Worm (Caenorhabditis elegans): ENCODE data around the gene spc-2.

Gene spc-2

DNA sequence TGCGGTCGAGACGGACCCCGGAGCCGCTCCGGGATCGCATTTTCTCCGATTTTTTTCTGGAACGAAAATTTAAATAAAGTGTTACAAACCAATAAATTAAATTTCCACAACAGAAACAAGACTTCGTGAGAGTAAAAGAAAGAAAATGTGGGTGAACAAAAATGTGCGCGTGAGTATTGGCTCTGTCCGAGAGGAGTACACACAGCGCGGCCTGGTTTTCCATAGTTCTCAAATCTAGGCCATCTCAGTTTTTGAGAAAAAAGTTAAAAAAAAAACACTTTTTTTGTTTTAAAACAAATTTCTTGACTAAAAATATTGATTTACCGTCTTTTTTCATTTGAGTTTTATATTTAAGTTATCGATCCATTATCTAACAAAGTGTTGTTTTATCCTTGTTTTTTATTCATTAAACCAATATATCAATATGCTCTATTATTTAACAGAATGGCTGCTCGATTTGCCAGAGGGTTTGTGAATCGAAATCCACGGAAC, 37.1 kb upstream of the spc-2 start, which contains the start of the genes C14B9.8 and mrpl-18:
Gene C14B9.8, minus strand, starts transcription at position 56 of the 492 bp plus-strand sequence.
Gene mrpl-18, plus strand, starts transcription at position 442 of the 492 bp plus-strand sequence.
- TF ChIP-seq ZK546.5 (tag; optimal IDR thresholded peaks at IDR 0.05): no peak
- no peak for TF ChIP-seq nhr-10 (tag; optimal IDR thresholded peaks at IDR 0.05)
- no peak for TF ChIP-seq nhr-237 (tag; optimal IDR thresholded peaks at IDR 0.05)
- TF ChIP-seq sma-9 (GFP tag; optimal IDR thresholded peaks at IDR 0.05): peak; percentile 72
- TF ChIP-seq sma-9 (tag; optimal IDR thresholded peaks at IDR 0.05): no peak
- peak; percentile 15 for TF ChIP-seq nhr-21 (tag; optimal IDR thresholded peaks at IDR 0.05)
- no peak for TF ChIP-seq mdl-1 (tag; optimal IDR thresholded peaks at IDR 0.05)
- TF ChIP-seq C34F6.9 (tag; optimal IDR thresholded peaks at IDR 0.05): peak; percentile 69
- TF ChIP-seq nhr-11 (tag; optimal IDR thresholded peaks at IDR 0.05): no peak
- TF ChIP-seq R02D3.7 (tag; optimal IDR thresholded peaks at IDR 0.05): no peak
- peak; percentile 54 for TF ChIP-seq F13H6.1 (tag; optimal IDR thresholded peaks at IDR 0.05)
- no peak for TF ChIP-seq zag-1 (tag; optimal IDR thresholded peaks at IDR 0.05)
- TF ChIP-seq nhr-129 (tag; optimal IDR thresholded peaks at IDR 0.05): no peak
- TF ChIP-seq unc-62 (GFP tag; optimal IDR thresholded peaks at IDR 0.05): no peak
- TF ChIP-seq nhr-23 (tag; optimal IDR thresholded peaks at IDR 0.05): no peak
- TF ChIP-seq alr-1 (tag; optimal IDR thresholded peaks at IDR 0.05): no peak
- no peak for TF ChIP-seq ztf-4 (tag; optimal IDR thresholded peaks at IDR 0.05)
- no peak for TF ChIP-seq aly-2 (tag; optimal IDR thresholded peaks at IDR 0.05)
- no peak for TF ChIP-seq mab-5 (tag; optimal IDR thresholded peaks at IDR 0.05)
- no peak for TF ChIP-seq nhr-77 (tag; optimal IDR thresholded peaks at IDR 0.05)
- no peak for TF ChIP-seq Y55F3AM.14 (GFP tag; optimal IDR thresholded peaks at IDR 0.05)
- no peak for TF ChIP-seq nhr-12 (tag; optimal IDR thresholded peaks at IDR 0.05)
- TF ChIP-seq lin-39 (tag; optimal IDR thresholded peaks at IDR 0.05): no peak
- TF ChIP-seq ztf-11 (tag; optimal IDR thresholded peaks at IDR 0.05): no peak
- no peak for TF ChIP-seq blmp-1 (tag; optimal IDR thresholded peaks at IDR 0.05; ENCODE audit: insufficient read depth)
- TF ChIP-seq ama-1 (optimal IDR thresholded peaks at IDR 0.05): no peak
- no peak for TF ChIP-seq unc-39 (tag; optimal IDR thresholded peaks at IDR 0.05)
- TF ChIP-seq mbf-1 (tag; optimal IDR thresholded peaks at IDR 0.05): no peak
- peak; percentile 50 for TF ChIP-seq lin-13 (GFP tag; optimal IDR thresholded peaks at IDR 0.05)
- no peak for TF ChIP-seq lin-11 (tag; optimal IDR thresholded peaks at IDR 0.05)
- TF ChIP-seq nhr-6 (tag; optimal IDR thresholded peaks at IDR 0.05): no peak
- TF ChIP-seq nhr-25 (tag; optimal IDR thresholded peaks at IDR 0.05): no peak
- TF ChIP-seq dmd-4 (tag; optimal IDR thresholded peaks at IDR 0.05): no peak
- no peak for TF ChIP-seq ceh-82 (tag; optimal IDR thresholded peaks at IDR 0.05)
- no peak for TF ChIP-seq egl-27 (tag; optimal IDR thresholded peaks at IDR 0.05)
- TF ChIP-seq snpc-4 (tag; optimal IDR thresholded peaks at IDR 0.05): no peak
- TF ChIP-seq ceh-16 (tag; optimal IDR thresholded peaks at IDR 0.05): no peak
- TF ChIP-seq elt-1 (tag; optimal IDR thresholded peaks at IDR 0.05): no peak
- peak; percentile 14 for TF ChIP-seq fos-1 (tag; optimal IDR thresholded peaks at IDR 0.05)
- peak; percentile 75 for TF ChIP-seq gmeb-1 (tag; optimal IDR thresholded peaks at IDR 0.05)
- no peak for TF ChIP-seq elt-3 (tag; optimal IDR thresholded peaks at IDR 0.05)
- no peak for TF ChIP-seq ztf-1 (GFP tag; conservative IDR thresholded peaks at IDR 0.05)
- no peak for TF ChIP-seq peb-1 (tag; optimal IDR thresholded peaks at IDR 0.05)
- peak; percentile 47 for TF ChIP-seq crh-2 (tag; optimal IDR thresholded peaks at IDR 0.05)
- peak; percentile 64 for TF ChIP-seq sma-3 (GFP tag; optimal IDR thresholded peaks at IDR 0.05)
- peak; percentile 71 for TF ChIP-seq unc-55 (GFP tag; optimal IDR thresholded peaks at IDR 0.05)
- TF ChIP-seq sem-4 (tag; optimal IDR thresholded peaks at IDR 0.05): no peak
- no peak for TF ChIP-seq skn-1 (tag; optimal IDR thresholded peaks at IDR 0.05)
- peak; percentile 61 to 87 for TF ChIP-seq lsy-2 (tag; optimal IDR thresholded peaks at IDR 0.05)

Data from whole organism, L2 larva.